Worm (Caenorhabditis elegans) whole organism, late embryonic: ENCODE data around the gene tlk-1.
"Not testable (repeated sequence)": the region's sequence is repeated elsewhere in the genome, so short reads cannot be mapped to it uniquely, and the experiment has no call there.

Source experiments
- C08G9.2 ChIP-seq: sonication (generic microtip); optimal IDR thresholded peaks from 2 replicates; lab custom pipeline; 2016; ENCODE audit warnings: mild to moderate bottlenecking, missing genetic modification characterization, moderate library complexity, missing compliant biosample characterization
- C38D4.7 ChIP-seq: fragments of 200-800 bp; sonication (Bioruptor generic); optimal IDR thresholded peaks from 2 replicates; lab custom pipeline; 2018; ENCODE audit warnings: mild to moderate bottlenecking, missing genetic modification characterization, moderate library complexity, missing compliant biosample characterization
- K02D7.2 ChIP-seq: sonication (generic microtip); optimal IDR thresholded peaks from 2 replicates; lab custom pipeline; 2017; ENCODE audit warnings: mild to moderate bottlenecking, missing genetic modification characterization, missing compliant biosample characterization
- Y22D7AL.16 ChIP-seq: sonication (generic microtip); optimal IDR thresholded peaks from 2 replicates; lab custom pipeline; 2016; ENCODE audit warnings: missing genetic modification characterization, missing compliant biosample characterization
- ahr-1 ChIP-seq: sonication (generic microtip); optimal IDR thresholded peaks from 2 replicates; lab custom pipeline; 2016; ENCODE audit warnings: missing genetic modification characterization, missing compliant biosample characterization
- ceh-14 ChIP-seq: sonication (generic microtip); optimal IDR thresholded peaks from 2 replicates; lab custom pipeline; 2016; ENCODE audit warnings: missing genotype, missing genetic modification characterization, missing compliant biosample characterization
- ceh-22 ChIP-seq: sonication (generic microtip); optimal IDR thresholded peaks from 2 replicates; lab custom pipeline; 2017; ENCODE audit warnings: missing biosample characterization, missing genetic modification characterization
- ceh-24 ChIP-seq: sonication (generic microtip); optimal IDR thresholded peaks from 2 replicates; lab custom pipeline; 2016; ENCODE audit warnings: mild to moderate bottlenecking, missing genetic modification characterization, missing compliant biosample characterization
- ceh-30 ChIP-seq: fragments of 150-350 bp; optimal IDR thresholded peaks from 2 replicates; lab custom pipeline; 2014; ENCODE audit warnings: missing biosample characterization, missing genetic modification characterization
- ceh-31 ChIP-seq: sonication (generic microtip); optimal IDR thresholded peaks from 2 replicates; lab custom pipeline; 2016; ENCODE audit warnings: missing genetic modification characterization, missing compliant biosample characterization
- ceh-6 ChIP-seq: fragments of 200-800 bp; sonication (Bioruptor generic); optimal IDR thresholded peaks from 2 replicates; lab custom pipeline; 2018; ENCODE audit warnings: mild to moderate bottlenecking, missing genetic modification characterization, missing compliant biosample characterization
- ceh-9 ChIP-seq: sonication (generic microtip); optimal IDR thresholded peaks from 2 replicates; lab custom pipeline; 2016; ENCODE audit warnings: mild to moderate bottlenecking, missing genetic modification characterization, inconsistent platforms, missing compliant biosample characterization
- che-1 ChIP-seq: sonication (generic microtip); optimal IDR thresholded peaks from 2 replicates; lab custom pipeline; 2016; ENCODE audit warnings: mild to moderate bottlenecking, missing genetic modification characterization, missing compliant biosample characterization
- dmd-4 ChIP-seq: sonication (generic microtip); optimal IDR thresholded peaks from 2 replicates; lab custom pipeline; 2016; ENCODE audit warnings: borderline replicate concordance, missing genetic modification characterization, missing compliant biosample characterization
- dve-1 ChIP-seq: sonication (generic microtip); optimal IDR thresholded peaks from 2 replicates; lab custom pipeline; 2017; ENCODE audit warnings: antibody characterized with exemption, mild to moderate bottlenecking, missing genetic modification characterization, missing compliant biosample characterization
- eyg-1 ChIP-seq: sonication (generic microtip); optimal IDR thresholded peaks from 2 replicates; lab custom pipeline; 2016; ENCODE audit warnings: missing genotype, missing genetic modification characterization, missing compliant biosample characterization
- fax-1 ChIP-seq: sonication (generic microtip); optimal IDR thresholded peaks from 2 replicates; lab custom pipeline; 2016; ENCODE audit warnings: missing genotype, missing genetic modification characterization, missing compliant biosample characterization
- fkh-10 ChIP-seq: fragments of 150-350 bp; optimal IDR thresholded peaks from 2 replicates; lab custom pipeline; 2014; ENCODE audit warnings: missing biosample characterization, missing genetic modification reagents, missing genetic modification characterization
- hlh-15 ChIP-seq: sonication (generic microtip); optimal IDR thresholded peaks from 2 replicates; lab custom pipeline; 2016; ENCODE audit warnings: missing genetic modification characterization, missing compliant biosample characterization
- hlh-30 ChIP-seq: sonication (generic microtip); optimal IDR thresholded peaks from 2 replicates; lab custom pipeline; 2017; ENCODE audit warnings: antibody characterized with exemption, missing genetic modification characterization, missing compliant biosample characterization; ENCODE audit not compliant: insufficient read depth
- hlh-8 ChIP-seq: sonication (generic microtip); optimal IDR thresholded peaks from 2 replicates; lab custom pipeline; 2016; ENCODE audit warnings: missing genotype, missing genetic modification characterization, missing compliant biosample characterization
- nhr-232 ChIP-seq: sonication (generic microtip); optimal IDR thresholded peaks from 2 replicates; lab custom pipeline; 2016; ENCODE audit warnings: missing genetic modification characterization, missing compliant biosample characterization
- odd-2 ChIP-seq: sonication (generic microtip); optimal IDR thresholded peaks from 2 replicates; lab custom pipeline; 2017; ENCODE audit warnings: antibody characterized with exemption, mild to moderate bottlenecking, missing genetic modification characterization, missing compliant biosample characterization
- pag-3 ChIP-seq: sonication (generic microtip); optimal IDR thresholded peaks from 2 replicates; lab custom pipeline; 2016; ENCODE audit warnings: missing compliant biosample characterization, missing genetic modification characterization, borderline replicate concordance
- pat-9 ChIP-seq: fragments of 200-800 bp; sonication (Bioruptor generic); optimal IDR thresholded peaks from 2 replicates; lab custom pipeline; 2018; ENCODE audit warnings: mild to moderate bottlenecking, missing genetic modification characterization, moderate library complexity, missing compliant biosample characterization
- pax-1 ChIP-seq: fragments of 150-350 bp; optimal IDR thresholded peaks from 2 replicates; lab custom pipeline; 2014; ENCODE audit warnings: missing biosample characterization, missing genetic modification characterization
- pqm-1 ChIP-seq: sonication (generic microtip); optimal IDR thresholded peaks from 2 replicates; lab custom pipeline; 2016; ENCODE audit warnings: missing genetic modification characterization, missing compliant biosample characterization
- ref-2 ChIP-seq: sonication (generic microtip); optimal IDR thresholded peaks from 2 replicates; lab custom pipeline; 2016; ENCODE audit warnings: missing genetic modification characterization, missing compliant biosample characterization
- rnt-1 ChIP-seq: sonication (generic microtip); optimal IDR thresholded peaks from 2 replicates; lab custom pipeline; 2016; ENCODE audit warnings: missing genetic modification characterization, missing compliant biosample characterization
- sdc-2 ChIP-seq: sonication (generic microtip); optimal IDR thresholded peaks from 2 replicates; lab custom pipeline; 2016; ENCODE audit warnings: missing genotype, missing genetic modification characterization, missing compliant biosample characterization
- sox-2 ChIP-seq: fragments of 200-800 bp; sonication (Bioruptor generic); IDR thresholded peaks from 2 replicates; pipeline ENCODE4 v1.3.6; 2022; ENCODE audit warnings: missing genetic modification reagents, missing genetic modification characterization, missing compliant biosample characterization
- syd-9 ChIP-seq: sonication (generic microtip); optimal IDR thresholded peaks from 2 replicates; lab custom pipeline; 2016; ENCODE audit warnings: mild to moderate bottlenecking, missing genetic modification characterization, moderate library complexity, missing compliant biosample characterization
- tbx-2 ChIP-seq: sonication (generic microtip); optimal IDR thresholded peaks from 2 replicates; lab custom pipeline; 2016; ENCODE audit warnings: missing genetic modification characterization, missing compliant biosample characterization
- unc-3 ChIP-seq, 2 experiments: fragments of 200-800 bp in 1 of 2; sonication (Bioruptor generic) in 1 of 2; sonication (generic microtip) in 1 of 2; conservative IDR thresholded peaks in 1 of 2; optimal IDR thresholded peaks in 1 of 2; 2 replicates each; pipeline versions ENCODE4 v1.3.6 to Lab custom; 2016 to 2022; ENCODE audit warnings: missing compliant biosample characterization in 2 of 2, missing genetic modification characterization in 2 of 2, missing genetic modification reagents in 1 of 2
- zip-5 ChIP-seq: sonication (generic microtip); optimal IDR thresholded peaks from 2 replicates; lab custom pipeline; 2016; ENCODE audit warnings: missing genetic modification characterization, missing compliant biosample characterization
- ztf-16 ChIP-seq: sonication (generic microtip); optimal IDR thresholded peaks from 2 replicates; lab custom pipeline; 2017; ENCODE audit warnings: missing genetic modification characterization, missing compliant biosample characterization

tlk-1 gene

ce11 chrIII:9682729-9683128 lies 16.9 kb upstream of the tlk-1 start, which contains the start of gene C07A9.5:
Gene C07A9.5 (minus strand): TSS chrIII:9682829.
- not testable (repeated sequence) for TF ChIP-seq hlh-30 (tag; lab: Kevin White, UChicago); hlh-8 (tag; lab: Kevin White, UChicago); fax-1

ce11 chrIII:9685959-9686358 lies 13.7 kb upstream of the tlk-1 start, which contains the start of gene C07A9.10:
Gene C07A9.10 (minus strand): TSS chrIII:9686059.
- TF ChIP-seq pqm-1 (no peak), unc-3 (GFP tag; conservative IDR thresholded peaks at IDR 0.05; lab: Robert Waterston, UW) (no peak), unc-3 (tag; optimal IDR thresholded peaks at IDR 0.05; lab: Kevin White, UChicago) (no peak), hlh-8 (tag; lab: Kevin White, UChicago) (no peak), pag-3 (tag; lab: Kevin White, UChicago) (no peak), che-1 (tag; lab: Kevin White, UChicago) (no peak), ztf-16 (tag; lab: Kevin White, UChicago) (no peak), syd-9 (no peak)

ce11 chrIII:9689377-9689776 lies 10.3 kb upstream of the tlk-1 start:
- TF ChIP-seq pax-1 (tag; lab: Kevin White, UChicago) (no peak), rnt-1 (tag; lab: Kevin White, UChicago) (no peak), ceh-14 (tag; lab: Kevin White, UChicago) (no peak), nhr-232 (no peak), sdc-2 (tag; lab: Kevin White, UChicago) (no peak), ceh-6 (no peak), fkh-10 (GFP tag; lab: Kevin White, UChicago) (no peak), ceh-24 (no peak), zip-5 (tag; lab: Kevin White, UChicago) (no peak), K02D7.2 (tag; lab: Kevin White, UChicago) (no peak), ztf-16 (tag; lab: Kevin White, UChicago) (no peak), ceh-9 (tag; lab: Kevin White, UChicago) (no peak), ceh-31 (tag; lab: Kevin White, UChicago) (no peak), ref-2 (tag; lab: Kevin White, UChicago) (no peak), C38D4.7 (GFP tag; lab: Kevin White, UChicago) (no peak), pat-9 (tag; lab: Kevin White, UChicago) (no peak), Y22D7AL.16 (tag; lab: Kevin White, UChicago) (no peak), syd-9 (no peak)

- no peak for TF ChIP-seq eyg-1 (tag; lab: Kevin White, UChicago)
- TF ChIP-seq dve-1 (tag; lab: Kevin White, UChicago) = no peak
- no peak for TF ChIP-seq C38D4.7 (GFP tag; lab: Kevin White, UChicago)
- TF ChIP-seq fax-1 = no peak
- no peak for TF ChIP-seq pat-9 (tag; lab: Kevin White, UChicago)
- TF ChIP-seq ceh-30 (tag; lab: Kevin White, UChicago) = no peak
- no peak for TF ChIP-seq fkh-10 (GFP tag; lab: Kevin White, UChicago)
- no peak for TF ChIP-seq odd-2 (tag; lab: Kevin White, UChicago)
- no peak for TF ChIP-seq C08G9.2 (tag; lab: Kevin White, UChicago)
- TF ChIP-seq hlh-15 (tag; lab: Kevin White, UChicago) = no peak
- no peak for TF ChIP-seq dmd-4 (tag; lab: Kevin White, UChicago)
These were observed 9.6 kb upstream of the tlk-1 start, which contains the start of gene best-5 for ce11 chrIII:9690044-9690443. Gene best-5 (minus strand): TSS chrIII:9690253.

- TF ChIP-seq tbx-2 (tag; lab: Kevin White, UChicago) (no peak), ceh-22 (tag; lab: Kevin White, UChicago) (no peak), K02D7.2 (tag; lab: Kevin White, UChicago) (no peak), sox-2 (GFP tag; lab: Robert Waterston, UW) (no peak), ahr-1 (tag; lab: Kevin White, UChicago) (no peak)
These were observed 5.2 kb upstream of the tlk-1 start, which contains the start of gene set-3 for ce11 chrIII:9694474-9694873. Gene set-3 (minus strand): TSS chrIII:9694574.
